Fruit fly (Drosophila melanogaster) whole organism, embryonic: Measurements from ENCODE around the gene Plc21C.
A peak's percentile ranks its signal among the peaks of the same experiment; 100 is the strongest.

Source experiments
- C15 ChIP-seq: fragments of 200-800 bp; sonication (Bioruptor generic); IDR thresholded peaks from 3 replicates; pipeline ENCODE4 v1.3.6; 2022; ENCODE audit warnings: missing biosample characterization, missing genetic modification characterization
- CG10979 ChIP-seq: fragments of 200-800 bp; sonication (Bioruptor generic); optimal IDR thresholded peaks from 2 replicates; lab custom pipeline; 2018; ENCODE audit warnings: missing biosample characterization, mild to moderate bottlenecking, missing genetic modification characterization, moderate library complexity
- CG11398 ChIP-seq: fragments of 200-800 bp; sonication (Bioruptor generic); optimal IDR thresholded peaks from 2 replicates; lab custom pipeline; 2016; ENCODE audit warnings: missing biosample characterization, missing genetic modification characterization
- CG11456 ChIP-seq: fragments of 200-800 bp; sonication (Bioruptor generic); IDR thresholded peaks from 3 replicates; pipeline ENCODE4 v1.3.6; 2022; ENCODE audit warnings: missing biosample characterization, missing genetic modification characterization
- CG12299 ChIP-seq: fragments of 200-800 bp; sonication (Bioruptor generic); optimal IDR thresholded peaks from 2 replicates; lab custom pipeline; 2018; ENCODE audit warnings: missing biosample characterization, mild to moderate bottlenecking, missing genetic modification characterization
- CG1233 ChIP-seq: fragments of 200-800 bp; sonication (Bioruptor generic); optimal IDR thresholded peaks from 4 replicates; lab custom pipeline; 2018; ENCODE audit warnings: missing biosample characterization, mild to moderate bottlenecking, missing genetic modification characterization
- CG12769 ChIP-seq: fragments of 200-800 bp; sonication (Bioruptor generic); optimal IDR thresholded peaks from 2 replicates; lab custom pipeline; 2019; ENCODE audit warnings: missing biosample characterization, mild to moderate bottlenecking, missing genetic modification characterization, moderate library complexity
- CG15269 ChIP-seq: fragments of 200-800 bp; sonication (Bioruptor generic); optimal IDR thresholded peaks from 2 replicates; lab custom pipeline; 2018; ENCODE audit warnings: missing biosample characterization, mild to moderate bottlenecking, missing genetic modification characterization, moderate library complexity
- CG1603 ChIP-seq: fragments of 200-800 bp; sonication (Bioruptor generic); optimal IDR thresholded peaks from 2 replicates; lab custom pipeline; 2019; ENCODE audit warnings: missing biosample characterization, mild to moderate bottlenecking, missing genetic modification characterization, moderate library complexity
- CG1647 ChIP-seq: fragments of 200-800 bp; sonication (Bioruptor generic); optimal IDR thresholded peaks from 3 replicates; lab custom pipeline; 2016; ENCODE audit warnings: missing biosample characterization, missing genetic modification characterization
- CG16813 ChIP-seq: fragments of 200-800 bp; sonication (Bioruptor generic); IDR thresholded peaks from 3 replicates; pipeline ENCODE4 v1.3.6; 2022; ENCODE audit warnings: missing biosample characterization, missing genetic modification characterization; ENCODE audit not compliant: partially characterized antibody
- CG1832 ChIP-seq: fragments of 200-800 bp; sonication (Bioruptor generic); optimal IDR thresholded peaks from 2 replicates; lab custom pipeline; 2017; ENCODE audit warnings: missing biosample characterization, mild to moderate bottlenecking, missing genetic modification characterization, inconsistent platforms
- CG18476 ChIP-seq: fragments of 200-800 bp; sonication (Bioruptor generic); optimal IDR thresholded peaks from 2 replicates; lab custom pipeline; 2016; ENCODE audit warnings: missing biosample characterization, mild to moderate bottlenecking, missing genetic modification characterization
- CG2678 ChIP-seq: fragments of 200-800 bp; sonication (Bioruptor generic); optimal IDR thresholded peaks from 3 replicates; lab custom pipeline; 2019; ENCODE audit warnings: missing biosample characterization, mild to moderate bottlenecking, missing genetic modification characterization, moderate library complexity
- CG2712 ChIP-seq: fragments of 200-800 bp; optimal IDR thresholded peaks from 3 replicates; lab custom pipeline; 2019; ENCODE audit warnings: missing biosample characterization, mild to moderate bottlenecking, missing genetic modification characterization, moderate library complexity
- CG30020 ChIP-seq: fragments of 200-800 bp; optimal IDR thresholded peaks from 2 replicates; lab custom pipeline; 2019; ENCODE audit warnings: missing biosample characterization, mild to moderate bottlenecking, missing genetic modification characterization, moderate library complexity
- CG30403 ChIP-seq: fragments of 200-800 bp; sonication (Bioruptor generic); optimal IDR thresholded peaks from 3 replicates; lab custom pipeline; 2016; ENCODE audit warnings: missing biosample characterization, missing genetic modification characterization
- CG31224 ChIP-seq: fragments of 200-800 bp; sonication (Bioruptor generic); IDR thresholded peaks from 2 replicates; pipeline ENCODE4 v1.3.6; 2022; ENCODE audit warnings: missing biosample characterization, missing genetic modification characterization
- CG34376 ChIP-seq: fragments of 200-800 bp; sonication (Bioruptor generic); optimal IDR thresholded peaks from 2 replicates; lab custom pipeline; 2018; ENCODE audit warnings: missing biosample characterization, mild to moderate bottlenecking, missing genetic modification characterization
- CG4730 ChIP-seq: fragments of 200-800 bp; sonication (Bioruptor generic); IDR thresholded peaks from 2 replicates; pipeline ENCODE4 v1.3.6; 2022; ENCODE audit warnings: missing biosample characterization, missing genetic modification characterization
- CG6854 ChIP-seq: fragments of 200-800 bp; sonication (Bioruptor generic); optimal IDR thresholded peaks from 3 replicates; lab custom pipeline; 2017; ENCODE audit warnings: missing biosample characterization, mild to moderate bottlenecking, missing genetic modification characterization
- CG7786 ChIP-seq: fragments of 200-800 bp; sonication (Bioruptor generic); optimal IDR thresholded peaks from 2 replicates; lab custom pipeline; 2016; ENCODE audit warnings: missing biosample characterization, missing genetic modification characterization
- CG9817 ChIP-seq: fragments of 200-800 bp; sonication (Bioruptor generic); optimal IDR thresholded peaks from 2 replicates; lab custom pipeline; 2018; ENCODE audit warnings: missing biosample characterization, mild to moderate bottlenecking, missing genetic modification characterization, moderate library complexity
- CG9876 ChIP-seq: fragments of 200-800 bp; sonication (Bioruptor generic); optimal IDR thresholded peaks from 2 replicates; lab custom pipeline; 2016; ENCODE audit warnings: missing biosample characterization, missing genetic modification characterization
- CoRest ChIP-seq: fragments of 200-800 bp; sonication (Bioruptor generic); optimal IDR thresholded peaks from 3 replicates; lab custom pipeline; 2018; ENCODE audit warnings: missing biosample characterization, mild to moderate bottlenecking, missing genetic modification characterization, moderate library complexity
- ERR ChIP-seq: fragments of 200-800 bp; sonication (Bioruptor generic); optimal IDR thresholded peaks from 2 replicates; lab custom pipeline; 2016; ENCODE audit warnings: missing biosample characterization, missing genetic modification characterization
- HLH54F ChIP-seq: fragments of 200-800 bp; sonication (Bioruptor generic); optimal IDR thresholded peaks from 3 replicates; lab custom pipeline; 2016; ENCODE audit warnings: missing biosample characterization, missing genetic modification characterization
- NC2α ChIP-seq: fragments of 200-800 bp; sonication (Bioruptor generic); optimal IDR thresholded peaks from 2 replicates; lab custom pipeline; 2016; ENCODE audit warnings: missing biosample characterization, missing genetic modification characterization
- Six4 ChIP-seq: fragments of 200-800 bp; sonication (Bioruptor generic); optimal IDR thresholded peaks from 2 replicates; lab custom pipeline; 2016; ENCODE audit warnings: missing biosample characterization, missing genetic modification characterization
- Sry-β ChIP-seq: fragments of 200-800 bp; sonication (Bioruptor generic); optimal IDR thresholded peaks from 2 replicates; lab custom pipeline; 2018; ENCODE audit warnings: missing biosample characterization, mild to moderate bottlenecking, missing genetic modification characterization, moderate library complexity
- TFAM ChIP-seq: fragments of 200-800 bp; sonication (Bioruptor generic); optimal IDR thresholded peaks from 2 replicates; lab custom pipeline; 2017; ENCODE audit warnings: missing biosample characterization, missing genetic modification characterization, inconsistent platforms
- Trl ChIP-seq, 3 experiments: fragments of >200 bp in 2 of 3; fragments of 200-800 bp in 1 of 3; sonication (Bioruptor generic) in 1 of 3; optimal IDR thresholded peaks; 2 replicates in 1 of 3; 3 replicates in 2 of 3; lab custom pipeline; 2016 to 2017; ENCODE audit warnings: missing biosample characterization in 1 of 3, missing genetic modification characterization in 1 of 3
- chn ChIP-seq: fragments of 200-800 bp; sonication (Bioruptor generic); optimal IDR thresholded peaks from 2 replicates; lab custom pipeline; 2016; ENCODE audit warnings: missing biosample characterization, missing genetic modification characterization
- emc ChIP-seq: fragments of 200-800 bp; sonication (Bioruptor generic); optimal IDR thresholded peaks from 2 replicates; lab custom pipeline; 2016; ENCODE audit warnings: missing biosample characterization, missing genetic modification characterization
- ems ChIP-seq: fragments of 200-800 bp; sonication (Bioruptor generic); optimal IDR thresholded peaks from 3 replicates; lab custom pipeline; 2016; ENCODE audit warnings: missing biosample characterization, missing genetic modification characterization
- ewg ChIP-seq: fragments of 200-800 bp; sonication (Bioruptor generic); optimal IDR thresholded peaks from 3 replicates; lab custom pipeline; 2017; ENCODE audit warnings: mild to moderate bottlenecking, missing biosample characterization, missing genetic modification reagents, missing genetic modification characterization
- fru ChIP-seq: fragments of >200 bp; optimal IDR thresholded peaks from 2 replicates; lab custom pipeline; 2017
- gcm2 ChIP-seq: fragments of 200-800 bp; sonication (Bioruptor generic); optimal IDR thresholded peaks from 2 replicates; lab custom pipeline; 2016; ENCODE audit warnings: missing biosample characterization, missing genetic modification characterization
- gsb-n ChIP-seq: fragments of 200-800 bp; sonication (Bioruptor generic); optimal IDR thresholded peaks from 3 replicates; lab custom pipeline; 2018; ENCODE audit warnings: missing biosample characterization, mild to moderate bottlenecking, missing genetic modification characterization
- hb ChIP-seq: fragments of 200-800 bp; sonication (Bioruptor generic); IDR thresholded peaks from 3 replicates; pipeline ENCODE4 v1.3.6; 2022; ENCODE audit warnings: missing biosample characterization, missing genetic modification characterization; ENCODE audit not compliant: partially characterized antibody
- lbe ChIP-seq: fragments of 200-800 bp; sonication (Bioruptor generic); optimal IDR thresholded peaks from 2 replicates; lab custom pipeline; 2016; ENCODE audit warnings: missing biosample characterization, mild to moderate bottlenecking, missing genetic modification characterization
- nerfin-1 ChIP-seq: fragments of 200-800 bp; sonication (Bioruptor generic); optimal IDR thresholded peaks from 3 replicates; lab custom pipeline; 2019; ENCODE audit warnings: missing biosample characterization, mild to moderate bottlenecking, missing genetic modification characterization, moderate library complexity
- onecut ChIP-seq: fragments of 200-800 bp; sonication (Bioruptor generic); IDR thresholded peaks from 2 replicates; pipeline ENCODE4 v1.3.6; 2022; ENCODE audit warnings: missing biosample characterization, missing genetic modification characterization
- peb ChIP-seq: fragments of 200-800 bp; sonication (Bioruptor generic); IDR thresholded peaks from 2 replicates; pipeline ENCODE4 v1.3.6; 2022; ENCODE audit warnings: missing biosample characterization, missing genetic modification characterization
- pita ChIP-seq: fragments of 200-800 bp; sonication (Bioruptor generic); optimal IDR thresholded peaks from 2 replicates; lab custom pipeline; 2017; ENCODE audit warnings: missing biosample characterization, mild to moderate bottlenecking, missing genetic modification characterization
- pnt ChIP-seq: fragments of 200-800 bp; sonication (Bioruptor generic); optimal IDR thresholded peaks from 3 replicates; lab custom pipeline; 2016; ENCODE audit warnings: missing biosample characterization, missing genetic modification characterization
- shn ChIP-seq: fragments of 200-800 bp; sonication (Bioruptor generic); optimal IDR thresholded peaks from 3 replicates; lab custom pipeline; 2016; ENCODE audit warnings: missing biosample characterization, missing genetic modification characterization
- sna ChIP-seq: fragments of 200-800 bp; sonication (Bioruptor generic); IDR thresholded peaks from 2 replicates; pipeline ENCODE4 v1.3.6; 2022; ENCODE audit warnings: missing biosample characterization, missing genetic modification characterization; ENCODE audit not compliant: partially characterized antibody
- sqz ChIP-seq: fragments of 200-800 bp; sonication (Bioruptor generic); optimal IDR thresholded peaks from 3 replicates; lab custom pipeline; 2018; ENCODE audit warnings: missing biosample characterization, mild to moderate bottlenecking, missing genetic modification characterization
- trem ChIP-seq: fragments of 200-800 bp; optimal IDR thresholded peaks from 3 replicates; lab custom pipeline; 2019; ENCODE audit warnings: missing biosample characterization, mild to moderate bottlenecking, missing genetic modification characterization, moderate library complexity
- zfh2 ChIP-seq: fragments of 200-800 bp; sonication (Bioruptor generic); optimal IDR thresholded peaks from 2 replicates; lab custom pipeline; 2016; ENCODE audit warnings: missing biosample characterization, missing genetic modification characterization

The Plc21C gene

dm6 chr2L:305646-306045, at the start of gene Plc21C (continued):
- TF ChIP-seq Trl (optimal IDR thresholded peaks at IDR 0.05; lab: Kevin White, UChicago) (no peak), Trl (GFP tag; optimal IDR thresholded peaks at IDR 0.05; lab: Kevin White, UChicago) (no peak), ERR (GFP tag; lab: Kevin White, UChicago) (peak; percentile 29), CG1233 (GFP tag; lab: Kevin White, UChicago) (no peak), CG11456 (0 out of 3 replicates have a peak, but pooled peaks have one; percentile 27), CG12299 (tag; lab: Kevin White, UChicago) (no peak), CG7786 (GFP tag; lab: Kevin White, UChicago) (no peak), CG31224 (GFP tag; lab: Robert Waterston, UW) (no peak), CG30020 (peak; percentile 25), CG12769 (tag; lab: Kevin White, UChicago) (peak; percentile 52), CG15269 (tag; lab: Kevin White, UChicago) (peak; percentile 35), ems (GFP tag; lab: Kevin White, UChicago) (peak; percentile 53), CG18476 (GFP tag; lab: Kevin White, UChicago) (peak; percentile 33), gcm2 (GFP tag; lab: Kevin White, UChicago) (peak; percentile 27), CG1647 (GFP tag; lab: Kevin White, UChicago) (peak; percentile 50), CoRest (tag; lab: Kevin White, UChicago) (peak; percentile 69), CG4730 (no peak), peb (GFP tag; lab: Robert Waterston, UW) (no peak), emc (peak; percentile 5), CG1832 (GFP tag; lab: Kevin White, UChicago) (no peak), CG2678 (peak; percentile 56), Sry-β (GFP tag; lab: Kevin White, UChicago) (peak; percentile 49), fru (lab: Kevin White, UChicago) (no peak), CG16813 (peak; percentile 53; the same call in 2 of the 3 replicates), sna (no peak), CG2712 (tag; lab: Kevin White, UChicago) (peak; percentile 60), pnt (GFP tag; lab: Kevin White, UChicago) (peak; percentile 25), chn (GFP tag; lab: Kevin White, UChicago) (peak; percentile 46), CG10979 (tag; lab: Kevin White, UChicago) (peak; percentile 21), zfh2 (GFP tag; lab: Kevin White, UChicago) (peak; percentile 33), CG9817 (tag; lab: Kevin White, UChicago) (peak; percentile 46), NC2α (GFP tag; lab: Kevin White, UChicago) (no peak), ewg (GFP tag; lab: Kevin White, UChicago) (peak; percentile 17), pita (GFP tag; lab: Kevin White, UChicago) (no peak), HLH54F (peak; percentile 58), CG30403 (GFP tag; lab: Kevin White, UChicago) (peak; percentile 52), C15 (no peak), shn (GFP tag; lab: Kevin White, UChicago) (peak; percentile 34), onecut (GFP tag; lab: Robert Waterston, UW) (no peak), trem (peak; percentile 100), nerfin-1 (tag; lab: Kevin White, UChicago) (peak; percentile 36), lbe (GFP tag; lab: Kevin White, UChicago) (no peak), gsb-n (peak; percentile 36), CG11398 (GFP tag; lab: Kevin White, UChicago) (peak; percentile 25), CG1603 (peak; percentile 82), TFAM (GFP tag; lab: Kevin White, UChicago) (no peak), CG34376 (GFP tag; lab: Kevin White, UChicago) (peak; percentile 35), sqz (GFP tag; lab: Kevin White, UChicago) (no peak), CG6854 (peak; percentile 4), hb (no peak), CG9876 (GFP tag; lab: Kevin White, UChicago) (no peak), Six4 (GFP tag; lab: Kevin White, UChicago) (no peak)
